Fruit fly (Drosophila melanogaster) whole organism: ENCODE results near the gene sti.

Source experiments
- pan ChIP-seq: fragments of >200 bp; optimal IDR thresholded peaks from 2 replicates; lab custom pipeline; 2017
- psq ChIP-seq: fragments of >200 bp; optimal IDR thresholded peaks from 2 replicates; lab custom pipeline; 2017

- TF ChIP-seq psq (lab: Kevin White, UChicago) (no peak), pan (no peak)
Observed at dm6 chr3L:12505990-12506389, 8.6 kb downstream of the sti start.
